Worm (Caenorhabditis elegans): ENCODE results near the gene K11D12.12.

The K11D12.12 gene

DNA sequence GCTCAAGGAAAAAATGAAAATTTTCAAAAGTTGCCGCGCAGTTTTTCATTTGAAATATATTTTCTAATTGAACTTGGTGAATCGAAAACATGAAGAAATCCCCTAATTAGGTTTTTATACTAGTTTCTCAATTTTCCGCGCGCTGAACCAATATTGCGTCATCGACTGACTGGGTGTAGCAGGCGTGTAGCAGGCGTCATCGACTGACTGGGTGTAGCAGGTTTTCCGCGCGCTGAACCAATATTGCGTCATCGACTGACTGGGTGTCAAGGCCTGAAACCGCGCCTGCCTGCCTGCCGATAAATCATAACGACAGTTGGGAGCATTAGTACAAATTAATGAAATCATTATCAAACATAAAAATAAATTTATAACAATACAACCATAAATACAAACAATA is 28.7 kb upstream of the K11D12.12 start:
- no peak for TF ChIP-seq snpc-1.2 (GFP tag; IDR thresholded peaks at IDR 0.05)
- peak; percentile 10 for TF ChIP-seq hlh-11 (tag; optimal IDR thresholded peaks at IDR 0.05)

DNA sequence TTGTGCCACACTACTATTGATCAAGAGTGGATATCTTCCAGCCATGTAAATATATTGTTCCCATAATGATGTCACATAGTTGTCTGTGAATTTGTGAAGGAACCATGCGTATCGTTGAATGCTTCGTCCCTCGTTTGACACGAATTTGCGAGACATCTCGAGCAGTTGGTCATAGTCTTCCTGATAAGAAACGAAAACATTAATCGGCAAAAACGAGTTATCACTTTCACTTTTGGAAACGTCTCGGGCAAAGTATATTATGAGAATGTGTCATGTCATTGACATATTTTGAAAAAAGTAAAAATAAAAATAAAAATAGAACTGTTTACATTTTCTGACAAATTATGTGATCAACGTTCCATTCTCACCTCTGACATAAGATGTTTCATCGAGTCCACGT is 25.6 kb upstream of the K11D12.12 start:
- TF ChIP-seq daf-12 (tag; optimal IDR thresholded peaks at IDR 0.05) (no peak), mdl-1 (tag; optimal IDR thresholded peaks at IDR 0.05) (no peak), attf-4 (tag; optimal IDR thresholded peaks at IDR 0.05) (no peak), F10B5.3 (tag; optimal IDR thresholded peaks at IDR 0.05) (no peak), dve-1 (tag; optimal IDR thresholded peaks at IDR 0.05; ENCODE audit: insufficient read depth) (peak; percentile 18), lin-13 (GFP tag; optimal IDR thresholded peaks at IDR 0.05) (no peak), F49E8.2 (tag; optimal IDR thresholded peaks at IDR 0.05; ENCODE audit: borderline replicate concordance) (no peak), nhr-6 (tag; optimal IDR thresholded peaks at IDR 0.05) (no peak), zfp-2 (tag; optimal IDR thresholded peaks at IDR 0.05) (no peak), egl-27 (tag; optimal IDR thresholded peaks at IDR 0.05) (no peak), dmd-8 (GFP tag; IDR thresholded peaks at IDR 0.05) (no peak), T20F7.1 (GFP tag; optimal IDR thresholded peaks at IDR 0.05) (no peak), lin-1 (GFP tag; IDR thresholded peaks at IDR 0.05) (no peak), tra-1 (GFP tag; IDR thresholded peaks at IDR 0.05) (no peak), mxl-3 (GFP tag; optimal IDR thresholded peaks at IDR 0.05) (peak; percentile 12), pqm-1 (tag; optimal IDR thresholded peaks at IDR 0.05) (peak; percentile 10), daf-16 (GFP tag; optimal IDR thresholded peaks at IDR 0.05) (no peak), daf-16 (tag; optimal IDR thresholded peaks at IDR 0.05) (peak; percentile 30), mdt-29 (GFP tag; IDR thresholded peaks at IDR 0.05) (no peak), lim-7 (GFP tag; IDR thresholded peaks at IDR 0.05) (no peak), madf-5 (GFP tag; IDR thresholded peaks at IDR 0.05) (no peak), F26F4.8 (GFP tag; conservative IDR thresholded peaks at IDR 0.05) (no peak), hlh-11 (tag; optimal IDR thresholded peaks at IDR 0.05) (peak; percentile 70), mes-2 (tag; optimal IDR thresholded peaks at IDR 0.05; ENCODE audit: poor library complexity, severe bottlenecking) (no peak), php-3 (GFP tag; IDR thresholded peaks at IDR 0.05) (0 out of 2 replicates have a peak, but pooled peaks have one; percentile 24), zag-1 (tag; optimal IDR thresholded peaks at IDR 0.05) (no peak), rbr-2 (tag; optimal IDR thresholded peaks at IDR 0.05) (no peak), ama-1 (optimal IDR thresholded peaks at IDR 0.05) (no peak), madf-9 (GFP tag; conservative IDR thresholded peaks at IDR 0.05) (no peak), lin-15B (tag; optimal IDR thresholded peaks at IDR 0.05) (no peak), Y48G9A.11 (GFP tag; IDR thresholded peaks at IDR 0.05) (no peak), Y5F2A.4 (GFP tag; optimal IDR thresholded peaks at IDR 0.05) (no peak), nhr-48 (tag; optimal IDR thresholded peaks at IDR 0.05) (peak; percentile 39), T26A8.4 (GFP tag; IDR thresholded peaks at IDR 0.05) (no peak), ceh-82 (tag; optimal IDR thresholded peaks at IDR 0.05) (no peak), D1046.2 (GFP tag; IDR thresholded peaks at IDR 0.05) (no peak), nhr-28 (tag; optimal IDR thresholded peaks at IDR 0.05) (peak; percentile 25), hlh-30 (tag; optimal IDR thresholded peaks at IDR 0.05; ENCODE audit: insufficient read depth) (peak; percentile 17), dmd-6 (GFP tag; IDR thresholded peaks at IDR 0.05) (peak; percentile 77), unc-62 (GFP tag; optimal IDR thresholded peaks at IDR 0.05 in 1 of 2) (no peak), unc-62 (tag; optimal IDR thresholded peaks at IDR 0.05) (no peak), nhr-102 (tag; optimal IDR thresholded peaks at IDR 0.05) (peak; percentile 37), arid-1 (GFP tag; conservative IDR thresholded peaks at IDR 0.05) (no peak), dmd-9 (GFP tag; IDR thresholded peaks at IDR 0.05) (no peak), spr-3 (GFP tag; optimal IDR thresholded peaks at IDR 0.05) (no peak), nhr-237 (tag; optimal IDR thresholded peaks at IDR 0.05) (no peak), fos-1 (tag; optimal IDR thresholded peaks at IDR 0.05) (no peak), ces-1 (GFP tag; optimal IDR thresholded peaks at IDR 0.05) (no peak), Y105C5A.15 (GFP tag; IDR thresholded peaks at IDR 0.05) (no peak), daf-8 (GFP tag; IDR thresholded peaks at IDR 0.05) (no peak)
